Worm (Caenorhabditis elegans): Measurements from ENCODE around the gene Y38H6C.25.

The Y38H6C.25 gene

DNA sequence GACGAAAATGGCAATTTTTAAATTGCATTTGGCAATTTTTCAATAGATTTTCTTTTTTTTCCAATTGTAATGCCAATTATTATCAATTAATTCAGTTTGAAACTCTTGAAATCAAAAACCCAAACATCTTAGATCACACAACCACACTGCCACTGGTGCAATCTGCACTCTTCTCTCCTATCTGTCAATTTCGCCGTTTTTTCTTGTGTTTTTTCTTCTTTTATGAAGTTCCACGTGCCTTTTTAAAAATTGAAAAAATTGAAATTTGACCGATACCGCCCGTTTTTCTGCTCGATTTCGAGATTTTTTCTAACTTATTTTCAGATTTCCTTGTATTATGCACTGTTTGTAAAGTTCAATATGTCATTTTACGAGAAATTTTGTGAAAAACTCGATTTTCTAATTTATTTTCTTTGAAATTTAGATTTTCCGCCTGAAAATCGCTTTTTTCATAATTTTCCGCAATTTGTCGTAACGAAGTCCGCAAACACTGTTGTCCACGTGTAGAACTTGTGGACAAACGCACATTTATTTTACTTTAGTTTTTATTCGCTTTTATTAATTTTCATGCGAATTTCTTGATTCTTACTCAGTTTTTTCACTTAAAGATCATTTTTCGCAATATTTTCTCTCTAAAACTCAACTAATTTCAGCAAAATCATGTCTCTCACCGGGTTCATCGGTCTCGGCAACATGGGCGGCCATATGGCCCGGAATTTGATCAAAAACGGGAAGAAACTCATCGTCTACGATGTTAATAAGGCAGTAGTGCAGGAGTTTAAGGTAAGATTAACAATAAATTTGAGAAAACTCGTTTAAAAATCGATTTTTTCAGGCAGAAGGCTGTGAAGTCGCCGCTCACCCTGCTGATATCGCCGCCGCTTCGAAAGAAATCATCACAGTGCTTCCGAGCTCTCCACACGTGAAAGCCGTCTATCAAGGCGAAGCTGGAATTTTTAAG lies 25.5 kb upstream of the Y38H6C.25 start, which contains the start of gene B0250.5:
Gene B0250.5, plus strand, starts transcription at position 654 of the 961 bp plus-strand sequence.
- no peak for TF ChIP-seq nhr-11 (tag; optimal IDR thresholded peaks at IDR 0.05)
- peak; percentile 42 for TF ChIP-seq nfya-1 (tag; optimal IDR thresholded peaks at IDR 0.05; ENCODE audit: insufficient read depth)
- TF ChIP-seq lin-15B (tag; optimal IDR thresholded peaks at IDR 0.05) = peak; percentile 3
- peak; percentile 21 for TF ChIP-seq pha-4 (tag; optimal IDR thresholded peaks at IDR 0.05)
- TF ChIP-seq elt-2 (tag; optimal IDR thresholded peaks at IDR 0.05) = peak; percentile 27
- TF ChIP-seq lsy-12 (tag; optimal IDR thresholded peaks at IDR 0.05) = no peak
- no peak for TF ChIP-seq elt-3 (tag; optimal IDR thresholded peaks at IDR 0.05)

DNA sequence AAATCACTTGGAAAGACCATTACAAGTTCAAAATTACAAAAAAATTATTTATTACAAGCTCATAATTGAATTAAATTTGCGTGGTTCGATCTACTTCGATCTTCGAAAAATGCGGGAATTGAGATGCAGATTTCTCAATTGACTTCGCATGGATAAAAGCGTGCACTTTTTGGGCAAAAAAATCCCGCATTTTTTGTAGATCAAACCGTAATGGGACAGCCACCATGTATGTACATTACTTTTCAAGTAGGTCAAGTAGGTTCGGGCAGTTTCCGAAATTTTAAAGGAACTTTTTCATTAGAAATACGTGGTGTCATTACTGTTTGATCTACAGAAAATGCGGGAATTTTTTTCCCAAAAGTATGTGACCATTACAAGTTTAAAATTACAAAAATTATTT lies 21.5 kb upstream of the Y38H6C.25 start:
- TF ChIP-seq fos-1 (tag; optimal IDR thresholded peaks at IDR 0.05) = peak; percentile 54
- TF ChIP-seq nhr-43 (tag; optimal IDR thresholded peaks at IDR 0.05; ENCODE audit: poor library complexity, severe bottlenecking) = peak; percentile 2
- TF ChIP-seq elt-2 (tag; optimal IDR thresholded peaks at IDR 0.05) = peak; percentile 51
- no peak for TF ChIP-seq egl-27 (tag; optimal IDR thresholded peaks at IDR 0.05)

DNA sequence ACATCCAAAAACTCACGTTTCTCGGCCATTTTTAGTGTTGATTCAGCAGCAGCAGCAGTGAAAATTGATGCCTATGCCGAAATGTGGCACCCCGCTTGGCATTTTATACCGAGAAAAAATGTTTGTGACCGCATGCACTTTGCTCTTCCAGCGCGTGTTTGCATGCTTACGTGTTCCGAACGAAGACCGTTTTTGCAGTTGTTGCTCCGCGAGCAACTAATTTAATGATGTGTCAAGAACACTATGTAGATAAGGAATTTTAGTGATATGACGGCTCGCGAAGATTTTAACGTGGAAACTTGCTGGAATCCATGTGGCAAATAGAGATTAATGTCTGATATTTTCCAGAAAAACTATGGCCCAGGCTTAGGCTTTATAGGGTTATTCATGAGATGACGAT lies 20.0 kb upstream of the Y38H6C.25 start, which contains the start of gene dct-16:
Gene dct-16, minus strand, starts transcription at position 78 of the 400 bp plus-strand sequence.
- TF ChIP-seq nhr-43 (tag; optimal IDR thresholded peaks at IDR 0.05; ENCODE audit: poor library complexity, severe bottlenecking) (no peak), elt-2 (tag; optimal IDR thresholded peaks at IDR 0.05) (peak; percentile 97), egl-27 (tag; optimal IDR thresholded peaks at IDR 0.05) (no peak), nfya-1 (tag; optimal IDR thresholded peaks at IDR 0.05; ENCODE audit: insufficient read depth) (no peak), snpc-4 (tag; optimal IDR thresholded peaks at IDR 0.05) (no peak), ama-1 (optimal IDR thresholded peaks at IDR 0.05) (peak; percentile 39), ceh-28 (tag; optimal IDR thresholded peaks at IDR 0.05) (no peak), egl-5 (tag; optimal IDR thresholded peaks at IDR 0.05) (no peak), pqm-1 (tag; optimal IDR thresholded peaks at IDR 0.05) (peak; percentile 90)

DNA sequence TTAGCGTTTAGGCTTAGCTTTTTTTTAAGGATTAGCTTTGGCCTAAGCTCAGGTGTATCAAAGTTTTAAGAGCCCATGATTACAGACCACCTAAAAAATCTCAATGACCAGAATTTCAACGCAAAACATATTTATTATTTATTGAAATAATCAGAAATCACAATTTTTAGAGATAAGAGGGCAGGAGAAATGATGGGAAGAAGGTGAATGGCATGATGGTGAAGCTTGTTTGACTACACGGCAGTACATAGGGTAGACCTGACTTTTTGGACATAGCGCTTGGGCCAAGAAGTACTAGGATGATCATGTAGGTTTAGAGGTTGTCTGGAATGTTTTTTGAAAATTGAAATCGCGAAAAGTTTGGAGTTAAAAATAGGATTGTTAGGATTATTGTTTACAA lies 19.4 kb upstream of the Y38H6C.25 start:
- TF ChIP-seq jun-1 (tag; optimal IDR thresholded peaks at IDR 0.05) (no peak), pqm-1 (tag; optimal IDR thresholded peaks at IDR 0.05) (peak; percentile 8), elt-2 (tag; optimal IDR thresholded peaks at IDR 0.05) (peak; percentile 30)

DNA sequence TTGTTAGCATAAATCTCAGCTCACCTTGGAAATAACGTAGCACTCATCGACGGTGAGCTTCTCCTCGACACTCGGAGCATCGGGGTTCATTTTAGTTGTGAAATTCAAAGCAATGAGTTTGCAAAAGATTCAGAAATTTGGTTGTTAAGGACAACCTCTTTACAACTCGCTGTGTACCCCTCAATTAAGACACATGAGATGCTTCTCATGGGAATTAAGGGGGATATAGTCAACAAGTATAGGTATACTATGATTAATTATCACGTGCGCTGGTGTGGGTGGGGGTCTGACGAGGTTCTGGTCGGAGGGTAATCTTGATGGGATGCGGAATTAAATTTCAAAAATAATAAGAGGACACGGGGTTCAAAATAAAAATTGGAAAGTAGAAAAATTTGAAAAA lies 18.6 kb upstream of the Y38H6C.25 start, which contains the start of gene dct-14:
Gene dct-14, minus strand, starts transcription at position 101 of the 400 bp plus-strand sequence.
- TF ChIP-seq hmg-11 (tag; optimal IDR thresholded peaks at IDR 0.05) (no peak), skn-1 (tag; optimal IDR thresholded peaks at IDR 0.05) (no peak), fkh-10 (GFP tag; optimal IDR thresholded peaks at IDR 0.05) (no peak), elt-1 (tag; optimal IDR thresholded peaks at IDR 0.05) (no peak), jun-1 (tag; optimal IDR thresholded peaks at IDR 0.05) (no peak), egl-27 (tag; optimal IDR thresholded peaks at IDR 0.05) (no peak), unc-39 (tag; optimal IDR thresholded peaks at IDR 0.05) (no peak), ama-1 (optimal IDR thresholded peaks at IDR 0.05) (no peak)

DNA sequence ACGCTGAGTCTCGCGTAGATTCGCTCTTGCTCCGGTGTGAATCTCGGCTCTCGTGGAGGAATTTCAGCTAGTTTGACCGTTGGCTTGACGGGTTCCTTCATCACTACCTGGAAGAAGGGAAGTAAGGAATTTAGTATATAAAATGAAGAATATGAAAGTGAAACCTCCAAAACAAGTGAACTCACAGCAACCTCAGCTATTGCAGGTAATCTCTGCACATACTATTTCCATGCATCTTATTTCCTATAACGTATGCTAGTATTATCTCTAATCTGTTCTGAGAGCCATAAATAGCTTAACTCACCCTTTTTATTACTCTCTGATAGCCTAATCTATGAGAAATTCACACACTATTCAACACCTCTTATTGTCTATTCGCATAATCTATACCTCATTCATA lies 14.0 kb upstream of the Y38H6C.25 start, which contains the start of gene Y38H6C.4:
Gene Y38H6C.4, minus strand, starts transcription at position 101 of the 400 bp plus-strand sequence.
- TF ChIP-seq elt-3 (tag; optimal IDR thresholded peaks at IDR 0.05) (no peak), tbx-2 (tag; optimal IDR thresholded peaks at IDR 0.05) (no peak), nhr-76 (tag; optimal IDR thresholded peaks at IDR 0.05) (no peak), unc-39 (tag; optimal IDR thresholded peaks at IDR 0.05) (no peak), eor-1 (tag; optimal IDR thresholded peaks at IDR 0.05) (no peak), ceh-28 (tag; optimal IDR thresholded peaks at IDR 0.05) (no peak), nhr-67 (tag; optimal IDR thresholded peaks at IDR 0.05) (no peak), nhr-28 (tag; optimal IDR thresholded peaks at IDR 0.05) (no peak)

DNA sequence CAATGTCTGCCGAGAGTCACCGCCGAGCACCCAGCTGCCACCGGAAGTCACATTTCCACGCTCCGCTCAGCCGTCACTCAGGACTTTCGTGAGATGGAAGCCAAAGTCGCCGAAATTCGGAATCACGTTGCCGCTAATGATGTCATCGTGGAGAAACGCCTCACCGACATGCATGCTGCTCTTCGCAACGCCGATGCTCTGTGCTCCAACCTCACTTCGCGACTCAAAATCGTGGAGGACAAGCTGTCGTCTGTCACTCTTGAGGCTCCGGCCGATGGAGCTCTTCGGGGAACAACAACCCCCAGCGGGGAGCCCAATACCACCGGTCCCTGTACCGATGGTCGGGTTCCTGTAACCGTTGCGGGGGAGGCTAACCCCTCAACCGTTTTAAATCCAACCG lies 12.5 kb upstream of the Y38H6C.25 start:
- TF ChIP-seq snpc-4 (tag; optimal IDR thresholded peaks at IDR 0.05) = no peak
